Fruit fly (Drosophila melanogaster) whole organism, embryonic: ENCODE data around the gene UK114.

Source experiments
- ATbp ChIP-seq: fragments of 200-800 bp; sonication (Bioruptor generic); optimal IDR thresholded peaks from 2 replicates; lab custom pipeline; 2017; ENCODE audit warnings: missing biosample characterization, mild to moderate bottlenecking, missing genetic modification characterization, missing genetic modification reagents
- CG10209 ChIP-seq: fragments of 200-800 bp; sonication (Bioruptor generic); optimal IDR thresholded peaks from 3 replicates; lab custom pipeline; 2017; ENCODE audit warnings: missing biosample characterization, mild to moderate bottlenecking, missing genetic modification characterization, missing genetic modification reagents
- CG10366 ChIP-seq: fragments of 200-800 bp; sonication (Bioruptor generic); IDR thresholded peaks from 2 replicates; pipeline ENCODE4 v1.3.6; 2022; ENCODE audit warnings: missing biosample characterization, missing genetic modification characterization
- CG10543 ChIP-seq: fragments of 200-800 bp; sonication (Bioruptor generic); optimal IDR thresholded peaks from 3 replicates; lab custom pipeline; 2017; ENCODE audit warnings: missing biosample characterization, mild to moderate bottlenecking, missing genetic modification characterization, moderate library complexity
- CG12104 ChIP-seq: fragments of 200-800 bp; sonication (Bioruptor generic); optimal IDR thresholded peaks from 3 replicates; lab custom pipeline; 2016; ENCODE audit warnings: missing biosample characterization, missing genetic modification characterization
- CG14014 ChIP-seq: fragments of 200-800 bp; sonication (Bioruptor generic); IDR thresholded peaks from 2 replicates; pipeline ENCODE4 v1.3.6; 2022; ENCODE audit warnings: missing biosample characterization, missing genetic modification characterization
- CG17361 ChIP-seq: fragments of 200-800 bp; sonication (Bioruptor generic); IDR thresholded peaks from 3 replicates; pipeline ENCODE4 v1.3.6; 2022; ENCODE audit warnings: missing biosample characterization, missing genetic modification characterization
- CG17829 ChIP-seq: fragments of 200-800 bp; optimal IDR thresholded peaks from 2 replicates; lab custom pipeline; 2019; ENCODE audit warnings: missing biosample characterization, mild to moderate bottlenecking, missing genetic modification characterization, moderate library complexity
- CG17912 ChIP-seq: fragments of 200-800 bp; sonication (Bioruptor generic); optimal IDR thresholded peaks from 2 replicates; lab custom pipeline; 2018; ENCODE audit warnings: missing biosample characterization, mild to moderate bottlenecking, missing genetic modification characterization
- CG1792 ChIP-seq: fragments of 200-800 bp; sonication (Bioruptor generic); optimal IDR thresholded peaks from 2 replicates; lab custom pipeline; 2016; ENCODE audit warnings: missing biosample characterization, missing genetic modification characterization
- CG30020 ChIP-seq: fragments of 200-800 bp; optimal IDR thresholded peaks from 2 replicates; lab custom pipeline; 2019; ENCODE audit warnings: missing biosample characterization, mild to moderate bottlenecking, missing genetic modification characterization, moderate library complexity
- CG32532 ChIP-seq: fragments of 200-800 bp; sonication (Bioruptor generic); IDR thresholded peaks from 2 replicates; pipeline ENCODE4 v1.3.6; 2022; ENCODE audit warnings: missing biosample characterization, missing genetic modification characterization
- CG32772 ChIP-seq: fragments of 200-800 bp; sonication (Bioruptor generic); IDR thresholded peaks from 2 replicates; pipeline ENCODE4 v1.3.6; 2022; ENCODE audit warnings: missing biosample characterization, missing genetic modification characterization
- CG3838 ChIP-seq: fragments of 200-800 bp; sonication (Bioruptor generic); optimal IDR thresholded peaks from 3 replicates; lab custom pipeline; 2016; ENCODE audit warnings: missing biosample characterization, missing genetic modification characterization
- CG4820 ChIP-seq: fragments of 200-800 bp; sonication (Bioruptor generic); optimal IDR thresholded peaks from 3 replicates; lab custom pipeline; 2016; ENCODE audit warnings: missing biosample characterization, missing genetic modification characterization
- CG6683 ChIP-seq: fragments of 200-800 bp; sonication (Bioruptor generic); optimal IDR thresholded peaks from 2 replicates; lab custom pipeline; 2017; ENCODE audit warnings: missing biosample characterization, mild to moderate bottlenecking, missing genetic modification characterization, missing genetic modification reagents
- CG6813 ChIP-seq: fragments of 200-800 bp; sonication (Bioruptor generic); optimal IDR thresholded peaks from 2 replicates; lab custom pipeline; 2017; ENCODE audit warnings: missing biosample characterization, missing genetic modification characterization, mild to moderate bottlenecking, moderate library complexity, missing genetic modification reagents
- CG7556 ChIP-seq: fragments of 200-800 bp; sonication (Bioruptor generic); optimal IDR thresholded peaks from 2 replicates; lab custom pipeline; 2017; ENCODE audit warnings: missing biosample characterization, mild to moderate bottlenecking, missing genetic modification characterization
- D19B ChIP-seq: fragments of 200-800 bp; sonication (Bioruptor generic); optimal IDR thresholded peaks from 2 replicates; lab custom pipeline; 2017; ENCODE audit warnings: missing biosample characterization, mild to moderate bottlenecking, missing genetic modification characterization
- Dll ChIP-seq: fragments of 200-800 bp; sonication (Bioruptor generic); IDR thresholded peaks from 4 replicates; pipeline ENCODE4 v1.3.6; 2022; ENCODE audit warnings: missing biosample characterization, missing genetic modification characterization; ENCODE audit not compliant: partially characterized antibody
- Dref ChIP-seq: fragments of 200-800 bp; sonication (Bioruptor generic); IDR thresholded peaks from 2 replicates; pipeline ENCODE4 v1.3.6; 2022; ENCODE audit warnings: missing biosample characterization, missing genetic modification characterization
- Ets65A ChIP-seq: fragments of 200-800 bp; sonication (Bioruptor generic); peaks from one replicate; lab custom pipeline; 2016; ENCODE audit warnings: missing biosample characterization, missing genetic modification characterization
- Fer1 ChIP-seq: fragments of 200-800 bp; sonication (Bioruptor generic); optimal IDR thresholded peaks from 2 replicates; lab custom pipeline; 2017; ENCODE audit warnings: missing biosample characterization, mild to moderate bottlenecking, missing genetic modification characterization
- Jarid2 ChIP-seq: fragments of 200-800 bp; sonication (Bioruptor generic); optimal IDR thresholded peaks from 3 replicates; lab custom pipeline; 2017; ENCODE audit warnings: mild to moderate bottlenecking, missing biosample characterization, missing genetic modification reagents, missing genetic modification characterization
- NK7.1 ChIP-seq: fragments of 200-800 bp; sonication (Bioruptor generic); optimal IDR thresholded peaks from 3 replicates; lab custom pipeline; 2016; ENCODE audit warnings: missing biosample characterization, missing genetic modification characterization
- Poxn ChIP-seq: fragments of 200-800 bp; sonication (Bioruptor generic); IDR thresholded peaks from 2 replicates; pipeline ENCODE4 v1.3.6; 2022; ENCODE audit warnings: missing biosample characterization, missing genetic modification characterization
- Ptx1 ChIP-seq: fragments of 200-800 bp; sonication (Bioruptor generic); IDR thresholded peaks from 2 replicates; pipeline ENCODE4 v1.3.6; 2022; ENCODE audit warnings: missing biosample characterization, missing genetic modification characterization
- Vsx1 ChIP-seq: fragments of 200-800 bp; sonication (Bioruptor generic); optimal IDR thresholded peaks from 2 replicates; lab custom pipeline; 2017; ENCODE audit warnings: missing biosample characterization, mild to moderate bottlenecking, missing genetic modification characterization, missing genetic modification reagents
- chn ChIP-seq: fragments of 200-800 bp; sonication (Bioruptor generic); optimal IDR thresholded peaks from 2 replicates; lab custom pipeline; 2016; ENCODE audit warnings: missing biosample characterization, missing genetic modification characterization
- crc ChIP-seq: fragments of 200-800 bp; sonication (Bioruptor generic); optimal IDR thresholded peaks from 2 replicates; lab custom pipeline; 2016; ENCODE audit warnings: missing biosample characterization, missing genetic modification characterization
- dati ChIP-seq: fragments of 200-800 bp; sonication (Bioruptor generic); IDR thresholded peaks from 2 replicates; pipeline ENCODE4 v1.3.6; 2022; ENCODE audit warnings: missing biosample characterization, missing genetic modification characterization
- dpn ChIP-seq, 2 experiments: fragments of 200-800 bp; sonication (Bioruptor generic); optimal IDR thresholded peaks; 3 replicates each; lab custom pipeline; 2016; ENCODE audit warnings: missing biosample characterization in 2 of 2, missing genetic modification characterization in 2 of 2
- dysf ChIP-seq: fragments of 200-800 bp; sonication (Bioruptor generic); IDR thresholded peaks from 3 replicates; pipeline ENCODE4 v1.3.6; 2022; ENCODE audit warnings: missing biosample characterization, missing genetic modification characterization
- en ChIP-seq: fragments of 200-800 bp; sonication (Bioruptor generic); optimal IDR thresholded peaks from 2 replicates; lab custom pipeline; 2016; ENCODE audit warnings: missing biosample characterization, missing genetic modification characterization
- fru ChIP-seq: fragments of >200 bp; optimal IDR thresholded peaks from 2 replicates; lab custom pipeline; 2017
- gcm2 ChIP-seq: fragments of 200-800 bp; sonication (Bioruptor generic); optimal IDR thresholded peaks from 2 replicates; lab custom pipeline; 2016; ENCODE audit warnings: missing biosample characterization, missing genetic modification characterization
- grn ChIP-seq: fragments of 200-800 bp; sonication (Bioruptor generic); optimal IDR thresholded peaks from 3 replicates; lab custom pipeline; 2017; ENCODE audit warnings: missing biosample characterization, missing genetic modification characterization
- gsb ChIP-seq: fragments of 200-800 bp; sonication (Bioruptor generic); IDR thresholded peaks from 2 replicates; pipeline ENCODE4 v1.3.6; 2022; ENCODE audit warnings: missing biosample characterization, missing genetic modification characterization
- gsb-n ChIP-seq: fragments of 200-800 bp; sonication (Bioruptor generic); optimal IDR thresholded peaks from 3 replicates; lab custom pipeline; 2018; ENCODE audit warnings: missing biosample characterization, mild to moderate bottlenecking, missing genetic modification characterization
- hb ChIP-seq: fragments of 200-800 bp; sonication (Bioruptor generic); IDR thresholded peaks from 3 replicates; pipeline ENCODE4 v1.3.6; 2022; ENCODE audit warnings: missing biosample characterization, missing genetic modification characterization; ENCODE audit not compliant: partially characterized antibody
- jigr1 ChIP-seq: fragments of 200-800 bp; sonication (Bioruptor generic); IDR thresholded peaks from 3 replicates; pipeline ENCODE4 v1.3.6; 2022; ENCODE audit warnings: missing biosample characterization, missing genetic modification characterization
- nmo ChIP-seq: fragments of 200-800 bp; sonication (Bioruptor generic); optimal IDR thresholded peaks from 2 replicates; lab custom pipeline; 2018; ENCODE audit warnings: missing biosample characterization, mild to moderate bottlenecking, missing genetic modification characterization, moderate library complexity
- pb ChIP-seq: fragments of 200-800 bp; sonication (Bioruptor generic); optimal IDR thresholded peaks from 3 replicates; lab custom pipeline; 2016; ENCODE audit warnings: missing biosample characterization, missing genetic modification characterization
- peb ChIP-seq: fragments of 200-800 bp; sonication (Bioruptor generic); IDR thresholded peaks from 2 replicates; pipeline ENCODE4 v1.3.6; 2022; ENCODE audit warnings: missing biosample characterization, missing genetic modification characterization
- phol ChIP-seq: fragments of 200-800 bp; sonication (Bioruptor generic); optimal IDR thresholded peaks from 3 replicates; lab custom pipeline; 2018; ENCODE audit warnings: missing biosample characterization, mild to moderate bottlenecking, missing genetic modification characterization, moderate library complexity
- pum ChIP-seq: fragments of 200-800 bp; sonication (Bioruptor generic); optimal IDR thresholded peaks from 2 replicates; lab custom pipeline; 2016; ENCODE audit warnings: missing biosample characterization, missing genetic modification characterization
- scrt ChIP-seq: fragments of 200-800 bp; sonication (Bioruptor generic); optimal IDR thresholded peaks from 2 replicates; lab custom pipeline; 2018; ENCODE audit warnings: missing biosample characterization, mild to moderate bottlenecking, missing genetic modification characterization, moderate library complexity
- slp2 ChIP-seq: fragments of 200-800 bp; sonication (Bioruptor generic); optimal IDR thresholded peaks from 2 replicates; lab custom pipeline; 2016; ENCODE audit warnings: missing biosample characterization, missing genetic modification characterization
- unpg ChIP-seq: fragments of 200-800 bp; sonication (Bioruptor generic); optimal IDR thresholded peaks from 3 replicates; lab custom pipeline; 2018; ENCODE audit warnings: missing biosample characterization, mild to moderate bottlenecking, missing genetic modification characterization, moderate library complexity
- wor ChIP-seq: fragments of 200-800 bp; sonication (Bioruptor generic); IDR thresholded peaks from 2 replicates; pipeline ENCODE4 v1.3.6; 2022; ENCODE audit warnings: missing biosample characterization, missing genetic modification characterization
- zf30C ChIP-seq: fragments of 200-800 bp; sonication (Bioruptor generic); optimal IDR thresholded peaks from 3 replicates; lab custom pipeline; 2018; ENCODE audit warnings: missing biosample characterization, mild to moderate bottlenecking, missing genetic modification characterization

UK114 gene

dm6 chr2L:15254229-15254861 is 20.5 kb downstream of the UK114 start (continued):
- no peak for TF ChIP-seq CG3838 (GFP tag; lab: Kevin White, UChicago)
- no peak for TF ChIP-seq gsb (GFP tag; lab: Robert Waterston, UW)
- TF ChIP-seq gcm2, result no peak
- no peak for TF ChIP-seq jigr1 (GFP tag; lab: Robert Waterston, UW)
- TF ChIP-seq chn (GFP tag; lab: Kevin White, UChicago), result peak; percentile 1
- peak; percentile 30 for TF ChIP-seq ATbp (GFP tag; lab: Kevin White, UChicago)
- TF ChIP-seq pb (GFP tag; lab: Kevin White, UChicago), result peak; percentile 4
- TF ChIP-seq fru (lab: Kevin White, UChicago), result no peak
- no peak for TF ChIP-seq NK7.1 (GFP tag; lab: Kevin White, UChicago)
- TF ChIP-seq CG14014 (GFP tag; lab: Robert Waterston, UW), result no peak
- peak; percentile 45 for TF ChIP-seq CG7556 (GFP tag; lab: Kevin White, UChicago)
- no peak for TF ChIP-seq CG32772 (GFP tag; lab: Robert Waterston, UW)
- TF ChIP-seq en (GFP tag; lab: Kevin White, UChicago), result no peak
- no peak for TF ChIP-seq CG30020
- peak; percentile 50 for TF ChIP-seq zf30C (GFP tag; lab: Kevin White, UChicago)
- TF ChIP-seq nmo, result peak; percentile 64
- TF ChIP-seq grn, result peak; percentile 86
- TF ChIP-seq pum (GFP tag; lab: Kevin White, UChicago), result peak; percentile 28
- TF ChIP-seq Dref (GFP tag; lab: Robert Waterston, UW), result no peak
- TF ChIP-seq wor (GFP tag; lab: Robert Waterston, UW), result peak; percentile 40; the same call in 1 of the 2 replicates
- no peak for TF ChIP-seq CG1792 (GFP tag; lab: Kevin White, UChicago)
- peak; percentile 55 for TF ChIP-seq phol (tag; lab: Kevin White, UChicago)
- 0 out of 2 replicates have a peak, but pooled peaks have one; percentile 30 for TF ChIP-seq dati (GFP tag; lab: Robert Waterston, UW)
- peak; percentile 10 for TF ChIP-seq CG12104 (GFP tag; lab: Kevin White, UChicago)
- TF ChIP-seq Dll (GFP tag; lab: Robert Waterston, UW), result no peak
- TF ChIP-seq Poxn, result no peak
- peak; percentile 60 for TF ChIP-seq CG17361 (GFP tag; lab: Robert Waterston, UW)
- no peak for TF ChIP-seq Jarid2 (GFP tag; lab: Kevin White, UChicago)
- TF ChIP-seq slp2 (GFP tag; lab: Kevin White, UChicago), result peak; percentile 29
- peak; percentile 10 for TF ChIP-seq D19B
- peak; percentile 23 for TF ChIP-seq scrt
- TF ChIP-seq CG17829 (tag; lab: Kevin White, UChicago), result peak; percentile 53
- peak; percentile 91 for TF ChIP-seq Ets65A (GFP tag; lab: Kevin White, UChicago)
- TF ChIP-seq CG6813 (GFP tag; lab: Kevin White, UChicago), result no peak
- peak; percentile 77; the same call in 2 of the 3 replicates for TF ChIP-seq dysf (GFP tag; lab: Robert Waterston, UW)
- TF ChIP-seq CG10209 (GFP tag; lab: Kevin White, UChicago), result peak; percentile 23
- TF ChIP-seq unpg (GFP tag; lab: Kevin White, UChicago), result peak; percentile 60
- peak; percentile 62 for TF ChIP-seq CG10366 (GFP tag; lab: Robert Waterston, UW)
- no peak for TF ChIP-seq gsb-n (tag; lab: Kevin White, UChicago)
- no peak for TF ChIP-seq peb (GFP tag; lab: Robert Waterston, UW)
- TF ChIP-seq CG32532 (GFP tag; lab: Robert Waterston, UW), result peak; percentile 62
- peak; percentile 24 for TF ChIP-seq crc (GFP tag; lab: Kevin White, UChicago)
- TF ChIP-seq CG4820, result peak; percentile 27
- TF ChIP-seq dpn (GFP tag; optimal IDR thresholded peaks at IDR 0.05; lab: Kevin White, UChicago), result peak; percentile 43 to 50
- TF ChIP-seq CG10543, result peak; percentile 0
- peak; percentile 79 for TF ChIP-seq Ptx1 (GFP tag; lab: Robert Waterston, UW)
- no peak for TF ChIP-seq hb
- TF ChIP-seq Fer1 (GFP tag; lab: Kevin White, UChicago), result peak; percentile 41
- TF ChIP-seq Vsx1 (GFP tag; lab: Kevin White, UChicago), result no peak
- TF ChIP-seq CG17912, result no peak
- TF ChIP-seq CG6683 (GFP tag; lab: Kevin White, UChicago), result no peak
